Worm (Caenorhabditis elegans) whole organism, mixed stage, embryonic: ENCODE data around the gene bus-19.
A peak's percentile ranks its signal among the peaks of the same experiment; 100 is the strongest.

ENCODE experiments used
- M03D4.4 ChIP-seq: sonication (generic microtip); optimal IDR thresholded peaks from 2 replicates; lab custom pipeline; 2017; ENCODE audit warnings: mild to moderate bottlenecking, missing genetic modification characterization, missing compliant biosample characterization
- bed-3 ChIP-seq: fragments of 200-800 bp; sonication (Bioruptor generic); optimal IDR thresholded peaks from 3 replicates; lab custom pipeline; 2018; ENCODE audit warnings: mild to moderate bottlenecking, missing genetic modification characterization, moderate library complexity, missing compliant biosample characterization
- blmp-1 ChIP-seq: fragments of 150-350 bp; optimal IDR thresholded peaks from 2 replicates; lab custom pipeline; 2014; ENCODE audit warnings: missing biosample characterization, missing genetic modification characterization
- ceh-39 ChIP-seq: fragments of 150-350 bp; optimal IDR thresholded peaks from 2 replicates; lab custom pipeline; 2014; ENCODE audit warnings: missing biosample characterization, missing genetic modification characterization
- ceh-43 ChIP-seq: fragments of 200-800 bp; sonication (Bioruptor generic); optimal IDR thresholded peaks from 2 replicates; lab custom pipeline; 2018; ENCODE audit warnings: mild to moderate bottlenecking, missing genetic modification characterization, moderate library complexity, missing compliant biosample characterization
- ceh-83 ChIP-seq: fragments of 200-800 bp; sonication (Bioruptor generic); optimal IDR thresholded peaks from 2 replicates; lab custom pipeline; 2018; ENCODE audit warnings: mild to moderate bottlenecking, missing genetic modification characterization, missing compliant biosample characterization
- ces-1 ChIP-seq: fragments of 150-350 bp; optimal IDR thresholded peaks from 2 replicates; lab custom pipeline; 2014; ENCODE audit warnings: missing biosample characterization, missing genetic modification reagents, missing genetic modification characterization
- cnd-1 ChIP-seq: fragments of 200-800 bp; sonication (Bioruptor generic); optimal IDR thresholded peaks from 2 replicates; lab custom pipeline; 2018; ENCODE audit warnings: mild to moderate bottlenecking, missing genetic modification characterization, missing compliant biosample characterization
- drap-1 ChIP-seq: fragments of 200-800 bp; sonication (Bioruptor generic); optimal IDR thresholded peaks from 3 replicates; lab custom pipeline; 2018; ENCODE audit warnings: mild to moderate bottlenecking, missing genetic modification characterization, missing compliant biosample characterization
- elt-1 ChIP-seq: sonication (generic microtip); optimal IDR thresholded peaks from 2 replicates; lab custom pipeline; 2017; ENCODE audit warnings: missing genetic modification characterization, mild to moderate bottlenecking, missing compliant biosample characterization, antibody characterized with exemption, moderate library complexity, borderline replicate concordance; ENCODE audit not compliant: insufficient read depth
- elt-3 ChIP-seq: fragments of 150-350 bp; optimal IDR thresholded peaks from 2 replicates; lab custom pipeline; 2014; ENCODE audit warnings: missing biosample characterization, missing genetic modification characterization
- flh-1 ChIP-seq: fragments of 200-800 bp; sonication (Bioruptor generic); optimal IDR thresholded peaks from 2 replicates; lab custom pipeline; 2018; ENCODE audit warnings: mild to moderate bottlenecking, missing genetic modification characterization, moderate library complexity, missing compliant biosample characterization
- ham-2 ChIP-seq: fragments of 200-800 bp; sonication (Bioruptor generic); optimal IDR thresholded peaks from 2 replicates; lab custom pipeline; 2018; ENCODE audit warnings: mild to moderate bottlenecking, missing genetic modification characterization, missing compliant biosample characterization
- hlh-1 ChIP-seq: fragments of 150-350 bp; optimal IDR thresholded peaks from 2 replicates; lab custom pipeline; 2014; ENCODE audit warnings: missing biosample characterization, missing genetic modification reagents, missing genetic modification characterization
- lin-13 ChIP-seq: fragments of 150-350 bp; optimal IDR thresholded peaks from 2 replicates; lab custom pipeline; 2014; ENCODE audit warnings: missing biosample characterization, missing genetic modification characterization
- lin-32 ChIP-seq: fragments of 200-800 bp; sonication (Bioruptor generic); optimal IDR thresholded peaks from 2 replicates; lab custom pipeline; 2018; ENCODE audit warnings: mild to moderate bottlenecking, missing genetic modification characterization, missing compliant biosample characterization
- lsy-2 ChIP-seq: fragments of 150-350 bp; optimal IDR thresholded peaks from 2 replicates; lab custom pipeline; 2014; ENCODE audit warnings: missing biosample characterization, missing genetic modification characterization
- mab-5 ChIP-seq: fragments of 150-350 bp; optimal IDR thresholded peaks from 2 replicates; lab custom pipeline; 2014; ENCODE audit warnings: missing biosample characterization, missing genetic modification characterization
- mep-1 ChIP-seq: fragments of 150-350 bp; optimal IDR thresholded peaks from 2 replicates; lab custom pipeline; 2017; ENCODE audit warnings: missing biosample characterization, missing genetic modification reagents, missing genetic modification characterization, inconsistent platforms
- mls-2 ChIP-seq: sonication (generic microtip); optimal IDR thresholded peaks from 2 replicates; lab custom pipeline; 2016; ENCODE audit warnings: mild to moderate bottlenecking, missing genetic modification characterization, moderate library complexity, missing compliant biosample characterization
- nhr-12 ChIP-seq: fragments of 150-350 bp; optimal IDR thresholded peaks from 2 replicates; lab custom pipeline; 2014; ENCODE audit warnings: missing biosample characterization, missing genetic modification characterization
- nhr-2 ChIP-seq: fragments of 150-350 bp; optimal IDR thresholded peaks from 2 replicates; lab custom pipeline; 2014; ENCODE audit warnings: missing biosample characterization, missing genetic modification characterization
- nhr-237 ChIP-seq: fragments of 150-350 bp; optimal IDR thresholded peaks from 2 replicates; lab custom pipeline; 2014; ENCODE audit warnings: missing biosample characterization, missing genetic modification characterization
- nhr-28 ChIP-seq: fragments of 150-350 bp; optimal IDR thresholded peaks from 2 replicates; lab custom pipeline; 2014; ENCODE audit warnings: missing biosample characterization, missing genetic modification characterization
- nhr-76 ChIP-seq: sonication (generic microtip); optimal IDR thresholded peaks from 2 replicates; lab custom pipeline; 2017; ENCODE audit warnings: missing biosample characterization, missing genetic modification characterization
- pha-4 ChIP-seq: fragments of 150-350 bp; optimal IDR thresholded peaks from 2 replicates; lab custom pipeline; 2018; ENCODE audit warnings: missing biosample characterization, missing genetic modification reagents, missing genetic modification characterization
- sem-2 ChIP-seq: fragments of 200-800 bp; sonication (Bioruptor generic); optimal IDR thresholded peaks from 2 replicates; lab custom pipeline; 2018; ENCODE audit warnings: mild to moderate bottlenecking, missing genetic modification characterization, missing compliant biosample characterization
- snpc-4 ChIP-seq: fragments of 150-350 bp; optimal IDR thresholded peaks from 2 replicates; lab custom pipeline; 2014; ENCODE audit warnings: missing biosample characterization, missing genetic modification characterization
- sptf-1 ChIP-seq: sonication (generic microtip); optimal IDR thresholded peaks from 2 replicates; lab custom pipeline; 2017; ENCODE audit warnings: mild to moderate bottlenecking, missing genetic modification characterization, moderate library complexity, missing compliant biosample characterization
- tbx-8 ChIP-seq: fragments of 200-800 bp; sonication (Bioruptor generic); optimal IDR thresholded peaks from 2 replicates; lab custom pipeline; 2018; ENCODE audit warnings: mild to moderate bottlenecking, missing genetic modification characterization, moderate library complexity, missing compliant biosample characterization
- unc-120 ChIP-seq: sonication (generic microtip); optimal IDR thresholded peaks from 2 replicates; lab custom pipeline; 2017; ENCODE audit warnings: missing genetic modification characterization, missing compliant biosample characterization; ENCODE audit not compliant: poor library complexity, severe bottlenecking
- unc-39 ChIP-seq: fragments of 150-350 bp; optimal IDR thresholded peaks from 2 replicates; lab custom pipeline; 2014; ENCODE audit warnings: missing biosample characterization, missing genetic modification characterization
- unc-62 ChIP-seq: fragments of 150-350 bp; optimal IDR thresholded peaks from 2 replicates; lab custom pipeline; 2014; ENCODE audit warnings: missing biosample characterization, missing genetic modification reagents, missing genetic modification characterization
- zip-8 ChIP-seq: fragments of 150-350 bp; optimal IDR thresholded peaks from 2 replicates; lab custom pipeline; 2014; ENCODE audit warnings: missing biosample characterization, missing genetic modification characterization
- ztf-11 ChIP-seq: fragments of 150-350 bp; optimal IDR thresholded peaks from 2 replicates; lab custom pipeline; 2014; ENCODE audit warnings: missing biosample characterization, missing genetic modification characterization

bus-19 gene

ce11 chrV:12869948-12870347 is 1.9 kb upstream of the bus-19 start, which contains the start of gene T07F10.3:
Gene T07F10.3, minus strand, starts transcription at chrV:12870045.
- TF ChIP-seq sptf-1 = peak; percentile 81
- no peak for TF ChIP-seq nhr-2
- TF ChIP-seq tbx-8 = no peak
- no peak for TF ChIP-seq unc-39 (tag; lab: Kevin White, UChicago)
- no peak for TF ChIP-seq blmp-1 (tag; lab: Kevin White, UChicago)
- peak; percentile 67 for TF ChIP-seq mep-1 (tag; lab: Kevin White, UChicago)
- no peak for TF ChIP-seq snpc-4 (tag; lab: Kevin White, UChicago)
- TF ChIP-seq ceh-43 (GFP tag; lab: Kevin White, UChicago) = no peak
- no peak for TF ChIP-seq ztf-11
- no peak for TF ChIP-seq elt-3 (tag; lab: Kevin White, UChicago)
- TF ChIP-seq unc-120 (tag; lab: Kevin White, UChicago) = no peak
- TF ChIP-seq M03D4.4 (tag; lab: Kevin White, UChicago) = no peak
- TF ChIP-seq elt-1 (tag; lab: Kevin White, UChicago) = no peak
- no peak for TF ChIP-seq nhr-28 (tag; lab: Kevin White, UChicago)
- no peak for TF ChIP-seq cnd-1
- peak; percentile 4 for TF ChIP-seq bed-3 (GFP tag; lab: Kevin White, UChicago)
- peak; percentile 35 for TF ChIP-seq hlh-1
- no peak for TF ChIP-seq ham-2 (GFP tag; lab: Kevin White, UChicago)
- TF ChIP-seq nhr-237 (tag; lab: Kevin White, UChicago) = peak; percentile 0
- TF ChIP-seq pha-4 (tag; lab: Kevin White, UChicago) = no peak
- peak; percentile 59 for TF ChIP-seq lsy-2 (tag; lab: Kevin White, UChicago)
- peak; percentile 11 for TF ChIP-seq ceh-39 (tag; lab: Kevin White, UChicago)
- TF ChIP-seq mls-2 = no peak
- TF ChIP-seq lin-32 (GFP tag; lab: Kevin White, UChicago) = peak; percentile 56
- no peak for TF ChIP-seq ceh-83
- no peak for TF ChIP-seq unc-62 (GFP tag; lab: Kevin White, UChicago)
- no peak for TF ChIP-seq lin-13
- peak; percentile 47 for TF ChIP-seq drap-1 (GFP tag; lab: Kevin White, UChicago)
- TF ChIP-seq ces-1 (GFP tag; lab: Kevin White, UChicago) = peak; percentile 46
- TF ChIP-seq flh-1 (GFP tag; lab: Kevin White, UChicago) = no peak
- no peak for TF ChIP-seq nhr-12 (tag; lab: Kevin White, UChicago)
- TF ChIP-seq sem-2 (GFP tag; lab: Kevin White, UChicago) = no peak
- no peak for TF ChIP-seq zip-8
- no peak for TF ChIP-seq mab-5 (tag; lab: Kevin White, UChicago)
- no peak for TF ChIP-seq nhr-76

ce11 chrV:12870740-12871139 is 1.1 kb upstream of the bus-19 start:
- TF ChIP-seq ham-2 (GFP tag; lab: Kevin White, UChicago) (no peak), drap-1 (GFP tag; lab: Kevin White, UChicago) (no peak), nhr-237 (tag; lab: Kevin White, UChicago) (no peak), unc-120 (tag; lab: Kevin White, UChicago) (no peak), elt-1 (tag; lab: Kevin White, UChicago) (no peak), ztf-11 (no peak), hlh-1 (no peak), ceh-43 (GFP tag; lab: Kevin White, UChicago) (no peak)

DNA sequence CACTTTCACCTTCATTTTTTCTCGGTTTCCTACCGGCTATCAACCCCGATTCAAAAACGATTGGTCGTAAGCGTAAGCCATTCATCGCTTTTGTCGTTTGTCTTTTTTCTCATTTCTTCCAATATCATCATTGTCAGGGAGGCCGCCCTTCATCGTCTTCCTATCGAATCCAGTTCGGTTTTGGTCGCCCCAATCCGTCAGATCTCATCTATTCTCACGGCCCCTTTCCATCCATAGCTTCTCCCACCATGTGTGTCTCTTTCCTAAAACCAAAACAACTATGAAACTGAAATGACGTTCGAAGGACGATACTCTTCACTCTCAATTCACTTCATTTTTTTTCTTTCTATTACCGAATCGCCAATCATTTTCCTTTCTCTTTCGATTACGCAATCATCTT is 4.0 kb downstream of the bus-19 start:
- TF ChIP-seq zip-8 (no peak), elt-1 (tag; lab: Kevin White, UChicago) (no peak), blmp-1 (tag; lab: Kevin White, UChicago) (peak; percentile 75)

DNA sequence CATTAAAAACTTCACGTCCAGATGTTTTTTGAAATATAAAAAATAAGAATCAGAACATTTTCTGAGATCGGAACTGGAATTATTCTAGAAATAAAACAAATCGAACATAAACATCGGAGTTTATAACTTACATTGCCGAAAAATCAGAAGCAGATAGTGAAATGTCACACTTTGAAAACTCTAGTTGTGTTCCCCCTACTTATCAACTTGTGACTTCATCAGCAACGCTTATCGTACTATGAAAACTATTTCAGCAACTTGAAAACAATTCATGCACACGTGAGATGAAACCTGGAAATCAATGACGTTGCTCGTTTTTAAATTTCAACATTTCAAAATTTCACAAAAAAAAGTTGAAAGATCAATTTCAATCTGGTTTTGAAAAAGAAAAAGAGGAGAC is 4.9 kb downstream of the bus-19 start:
- TF ChIP-seq ham-2 (GFP tag; lab: Kevin White, UChicago) (no peak), ces-1 (GFP tag; lab: Kevin White, UChicago) (no peak), nhr-12 (tag; lab: Kevin White, UChicago) (no peak), snpc-4 (tag; lab: Kevin White, UChicago) (no peak), pha-4 (tag; lab: Kevin White, UChicago) (no peak), bed-3 (GFP tag; lab: Kevin White, UChicago) (no peak), mls-2 (no peak), blmp-1 (tag; lab: Kevin White, UChicago) (no peak), nhr-28 (tag; lab: Kevin White, UChicago) (no peak), elt-3 (tag; lab: Kevin White, UChicago) (no peak), sptf-1 (no peak), nhr-2 (no peak), ceh-83 (no peak), nhr-237 (tag; lab: Kevin White, UChicago) (no peak), mab-5 (tag; lab: Kevin White, UChicago) (no peak), cnd-1 (no peak), lsy-2 (tag; lab: Kevin White, UChicago) (no peak)
